Fruit fly (Drosophila melanogaster) Kc167 (cell line): ENCODE results near the gene Dad1.

Experiments used
- Sin3A ChIP-seq: fragments of >200 bp; optimal IDR thresholded peaks from 2 replicates; lab custom pipeline; 2018; ENCODE audit warnings: missing external identifiers
- insv ChIP-seq: fragments of >200 bp; optimal IDR thresholded peaks from 3 replicates; lab custom pipeline; 2018; ENCODE audit warnings: missing external identifiers
- psq ChIP-seq: fragments of >200 bp; optimal IDR thresholded peaks from 2 replicates; lab custom pipeline; 2017; ENCODE audit warnings: missing external identifiers
- ttk ChIP-seq: sonication (Bioruptor generic); optimal IDR thresholded peaks from 2 replicates; lab custom pipeline; 2017; ENCODE audit warnings: missing external identifiers

DNA sequence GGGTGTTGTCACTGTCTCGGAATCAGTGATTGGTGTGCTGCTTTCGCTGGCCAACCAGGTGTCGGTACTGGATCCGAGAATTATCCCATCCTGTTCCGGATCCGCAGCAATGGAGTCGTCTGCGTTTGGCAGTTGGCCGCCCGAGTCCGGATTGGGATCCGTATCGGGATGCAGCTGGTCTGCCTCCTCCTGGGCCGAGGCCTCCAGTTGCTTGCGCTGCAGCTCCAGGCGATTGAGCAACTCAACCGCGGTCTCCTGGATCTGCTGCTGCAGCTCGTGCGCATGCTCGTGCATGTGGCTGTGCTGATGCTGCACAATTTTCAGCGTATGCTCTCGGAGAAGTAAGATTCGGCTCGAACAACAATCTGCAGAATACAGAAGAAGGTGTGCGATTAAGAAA is 48.2 kb upstream of the Dad1 start:
- TF ChIP-seq Sin3A (lab: Kevin White, UChicago) (no peak), psq (no peak), ttk (lab: Kevin White, UChicago) (no peak), insv (lab: Kevin White, UChicago) (no peak)
